Fruit fly (Drosophila melanogaster) whole organism, embryonic: ENCODE measurements around the gene CG16710.

ENCODE experiments used
- Aef1 ChIP-seq: fragments of 200-800 bp; sonication (Bioruptor generic); IDR thresholded peaks from 3 replicates; pipeline ENCODE4 v1.3.6; 2022; ENCODE audit warnings: missing biosample characterization, missing genetic modification characterization
- BEAF-32 ChIP-seq: fragments of 200-800 bp; sonication (Bioruptor generic); optimal IDR thresholded peaks from 3 replicates; lab custom pipeline; 2017; ENCODE audit warnings: missing biosample characterization, missing genetic modification characterization, mild to moderate bottlenecking, moderate library complexity, missing genetic modification reagents
- CG10147 ChIP-seq: fragments of 200-800 bp; sonication (Bioruptor generic); optimal IDR thresholded peaks from 2 replicates; lab custom pipeline; 2019; ENCODE audit warnings: missing biosample characterization, mild to moderate bottlenecking, missing genetic modification characterization, moderate library complexity
- CG1024 ChIP-seq: fragments of 200-800 bp; sonication (Bioruptor generic); IDR thresholded peaks from 2 replicates; pipeline ENCODE4 v1.3.6; 2022; ENCODE audit warnings: missing biosample characterization, missing genetic modification characterization
- CG10565 ChIP-seq: fragments of 200-800 bp; sonication (Bioruptor generic); optimal IDR thresholded peaks from 3 replicates; lab custom pipeline; 2016; ENCODE audit warnings: missing biosample characterization, mild to moderate bottlenecking, missing genetic modification characterization
- CG10959 ChIP-seq: fragments of 200-800 bp; sonication (Bioruptor generic); IDR thresholded peaks from 2 replicates; pipeline ENCODE4 v1.3.6; 2022; ENCODE audit warnings: missing biosample characterization, missing genetic modification characterization
- CG11247 ChIP-seq: fragments of 200-800 bp; sonication (Bioruptor generic); IDR thresholded peaks from 2 replicates; pipeline ENCODE4 v1.3.6; 2022; ENCODE audit warnings: missing biosample characterization, missing genetic modification characterization
- CG11504 ChIP-seq: fragments of 200-800 bp; sonication (Bioruptor generic); optimal IDR thresholded peaks from 3 replicates; lab custom pipeline; 2019; ENCODE audit warnings: missing biosample characterization, mild to moderate bottlenecking, missing genetic modification characterization, moderate library complexity
- CG12391 ChIP-seq: fragments of 200-800 bp; sonication (Bioruptor generic); optimal IDR thresholded peaks from 3 replicates; lab custom pipeline; 2018; ENCODE audit warnings: missing biosample characterization, mild to moderate bottlenecking, missing genetic modification characterization, moderate library complexity
- CG12659 ChIP-seq: fragments of 200-800 bp; sonication (Bioruptor generic); optimal IDR thresholded peaks from 3 replicates; lab custom pipeline; 2017; ENCODE audit warnings: mild to moderate bottlenecking, missing biosample characterization, missing genetic modification reagents, missing genetic modification characterization
- CG12769 ChIP-seq: fragments of 200-800 bp; sonication (Bioruptor generic); optimal IDR thresholded peaks from 2 replicates; lab custom pipeline; 2019; ENCODE audit warnings: missing biosample characterization, mild to moderate bottlenecking, missing genetic modification characterization, moderate library complexity
- CG14860 ChIP-seq: fragments of 200-800 bp; sonication (Bioruptor generic); IDR thresholded peaks from 3 replicates; pipeline ENCODE4 v1.3.6; 2022; ENCODE audit warnings: missing biosample characterization, missing genetic modification characterization; ENCODE audit not compliant: partially characterized antibody
- CG15696 ChIP-seq: fragments of 200-800 bp; sonication (Bioruptor generic); optimal IDR thresholded peaks from 2 replicates; lab custom pipeline; 2019; ENCODE audit warnings: missing biosample characterization, mild to moderate bottlenecking, missing genetic modification characterization, moderate library complexity
- CG33213 ChIP-seq: fragments of 200-800 bp; sonication (Bioruptor generic); optimal IDR thresholded peaks from 3 replicates; lab custom pipeline; 2016; ENCODE audit warnings: missing biosample characterization, missing genetic modification characterization
- CG3407 ChIP-seq: fragments of 200-800 bp; sonication (Bioruptor generic); optimal IDR thresholded peaks from 2 replicates; lab custom pipeline; 2018; ENCODE audit warnings: missing biosample characterization, mild to moderate bottlenecking, missing genetic modification characterization
- CG34376 ChIP-seq: fragments of 200-800 bp; sonication (Bioruptor generic); optimal IDR thresholded peaks from 2 replicates; lab custom pipeline; 2018; ENCODE audit warnings: missing biosample characterization, mild to moderate bottlenecking, missing genetic modification characterization
- CG4617 ChIP-seq: fragments of 200-800 bp; sonication (Bioruptor generic); optimal IDR thresholded peaks from 3 replicates; lab custom pipeline; 2016; ENCODE audit warnings: missing biosample characterization, missing genetic modification characterization, borderline replicate concordance
- CG4730 ChIP-seq: fragments of 200-800 bp; sonication (Bioruptor generic); IDR thresholded peaks from 2 replicates; pipeline ENCODE4 v1.3.6; 2022; ENCODE audit warnings: missing biosample characterization, missing genetic modification characterization
- CG4854 ChIP-seq: fragments of 200-800 bp; sonication (Bioruptor generic); optimal IDR thresholded peaks from 2 replicates; lab custom pipeline; 2016; ENCODE audit warnings: missing biosample characterization, missing genetic modification characterization, inconsistent platforms
- CG6272 ChIP-seq: fragments of 200-800 bp; sonication (Bioruptor generic); IDR thresholded peaks from 2 replicates; pipeline ENCODE4 v1.3.6; 2022; ENCODE audit warnings: missing biosample characterization, missing genetic modification characterization
- CG6765 ChIP-seq: fragments of 200-800 bp; sonication (Bioruptor generic); optimal IDR thresholded peaks from 3 replicates; lab custom pipeline; 2017; ENCODE audit warnings: missing biosample characterization, mild to moderate bottlenecking, missing genetic modification characterization
- CG7357 ChIP-seq: fragments of 200-800 bp; sonication (Bioruptor generic); IDR thresholded peaks from 3 replicates; pipeline ENCODE4 v1.3.6; 2022; ENCODE audit warnings: missing biosample characterization, missing genetic modification characterization
- CG9437 ChIP-seq: fragments of 200-800 bp; sonication (Bioruptor generic); optimal IDR thresholded peaks from 2 replicates; lab custom pipeline; 2018; ENCODE audit warnings: missing biosample characterization, mild to moderate bottlenecking, missing genetic modification characterization
- CG9876 ChIP-seq: fragments of 200-800 bp; sonication (Bioruptor generic); optimal IDR thresholded peaks from 2 replicates; lab custom pipeline; 2016; ENCODE audit warnings: missing biosample characterization, missing genetic modification characterization
- Dbx ChIP-seq: fragments of 200-800 bp; sonication (Bioruptor generic); IDR thresholded peaks from 3 replicates; pipeline ENCODE4 v1.3.6; 2022; ENCODE audit warnings: missing biosample characterization, missing genetic modification characterization
- Dip3 ChIP-seq: fragments of 200-800 bp; sonication (Bioruptor generic); optimal IDR thresholded peaks from 3 replicates; lab custom pipeline; 2016; ENCODE audit warnings: missing biosample characterization, missing genetic modification characterization
- H2.0 ChIP-seq: fragments of 200-800 bp; sonication (Bioruptor generic); IDR thresholded peaks from 2 replicates; pipeline ENCODE4 v1.3.6; 2022; ENCODE audit warnings: missing biosample characterization, missing genetic modification characterization
- Lim3 ChIP-seq: fragments of 200-800 bp; sonication (Bioruptor generic); IDR thresholded peaks from 2 replicates; pipeline ENCODE4 v1.3.6; 2022; ENCODE audit warnings: missing biosample characterization, missing genetic modification characterization
- MBD-R2 ChIP-seq: fragments of 200-800 bp; sonication (Bioruptor generic); IDR thresholded peaks from 2 replicates; pipeline ENCODE4 v1.3.6; 2022; ENCODE audit warnings: missing biosample characterization, missing genetic modification characterization
- NC2β ChIP-seq: fragments of 200-800 bp; sonication (Bioruptor generic); optimal IDR thresholded peaks from 2 replicates; lab custom pipeline; 2016; ENCODE audit warnings: missing biosample characterization, missing genetic modification characterization
- NK7.1 ChIP-seq: fragments of 200-800 bp; sonication (Bioruptor generic); optimal IDR thresholded peaks from 3 replicates; lab custom pipeline; 2016; ENCODE audit warnings: missing biosample characterization, missing genetic modification characterization
- Pdp1 ChIP-seq, 2 experiments: fragments of 200-800 bp; sonication (Bioruptor generic); optimal IDR thresholded peaks; 3 replicates each; lab custom pipeline; 2016; ENCODE audit warnings: missing biosample characterization in 2 of 2, missing genetic modification characterization in 2 of 2, mild to moderate bottlenecking in 1 of 2, moderate library complexity in 1 of 2
- Ravus ChIP-seq: fragments of 200-800 bp; sonication (Bioruptor generic); IDR thresholded peaks from 2 replicates; pipeline ENCODE4 v1.3.6; 2022; ENCODE audit warnings: missing biosample characterization, missing genetic modification characterization
- Spps ChIP-seq: fragments of 200-800 bp; sonication (Bioruptor generic); optimal IDR thresholded peaks from 2 replicates; lab custom pipeline; 2018; ENCODE audit warnings: missing biosample characterization, mild to moderate bottlenecking, missing genetic modification characterization
- br ChIP-seq: fragments of >200 bp; optimal IDR thresholded peaks from 2 replicates; lab custom pipeline; 2017
- da ChIP-seq: fragments of 200-800 bp; sonication (Bioruptor generic); optimal IDR thresholded peaks from 2 replicates; lab custom pipeline; 2016; ENCODE audit warnings: missing biosample characterization, missing genetic modification characterization
- dmrt11E ChIP-seq: fragments of 200-800 bp; sonication (Bioruptor generic); optimal IDR thresholded peaks from 3 replicates; lab custom pipeline; 2018; ENCODE audit warnings: missing biosample characterization, mild to moderate bottlenecking, missing genetic modification characterization, moderate library complexity
- ems ChIP-seq: fragments of 200-800 bp; sonication (Bioruptor generic); optimal IDR thresholded peaks from 3 replicates; lab custom pipeline; 2016; ENCODE audit warnings: missing biosample characterization, missing genetic modification characterization
- fu2 ChIP-seq: fragments of 200-800 bp; sonication (Bioruptor generic); optimal IDR thresholded peaks from 2 replicates; lab custom pipeline; 2016; ENCODE audit warnings: missing biosample characterization, missing genetic modification characterization
- grn ChIP-seq: fragments of 200-800 bp; sonication (Bioruptor generic); optimal IDR thresholded peaks from 3 replicates; lab custom pipeline; 2017; ENCODE audit warnings: missing biosample characterization, missing genetic modification characterization
- insv ChIP-seq, 2 experiments: fragments of 200-800 bp; sonication (Bioruptor generic); optimal IDR thresholded peaks; 3 replicates each; lab custom pipeline; 2016 to 2018; ENCODE audit warnings: missing biosample characterization in 2 of 2, missing genetic modification characterization in 2 of 2
- jing ChIP-seq: fragments of 200-800 bp; sonication (Bioruptor generic); optimal IDR thresholded peaks from 2 replicates; lab custom pipeline; 2018; ENCODE audit warnings: missing biosample characterization, mild to moderate bottlenecking, missing genetic modification characterization
- lola ChIP-seq, 3 experiments: fragments of >200 bp in 2 of 3; fragments of 200-800 bp in 1 of 3; sonication (Bioruptor generic) in 1 of 3; optimal IDR thresholded peaks; 2 replicates each; lab custom pipeline; 2017 to 2019; ENCODE audit warnings: missing biosample characterization in 3 of 3, missing genetic modification characterization in 3 of 3, mild to moderate bottlenecking in 1 of 3, moderate library complexity in 1 of 3
- oc ChIP-seq: fragments of 200-800 bp; sonication (Bioruptor generic); optimal IDR thresholded peaks from 2 replicates; lab custom pipeline; 2018; ENCODE audit warnings: missing biosample characterization, mild to moderate bottlenecking, missing genetic modification characterization, moderate library complexity
- org-1 ChIP-seq: fragments of 200-800 bp; sonication (Bioruptor generic); optimal IDR thresholded peaks from 2 replicates; lab custom pipeline; 2017; ENCODE audit warnings: missing biosample characterization, missing genetic modification characterization
- sd ChIP-seq: fragments of 200-800 bp; sonication (Bioruptor generic); optimal IDR thresholded peaks from 3 replicates; lab custom pipeline; 2018; ENCODE audit warnings: missing biosample characterization, mild to moderate bottlenecking, missing genetic modification characterization, moderate library complexity
- shn ChIP-seq: fragments of 200-800 bp; sonication (Bioruptor generic); optimal IDR thresholded peaks from 3 replicates; lab custom pipeline; 2016; ENCODE audit warnings: missing biosample characterization, missing genetic modification characterization
- tll ChIP-seq, 2 experiments: fragments of 200-800 bp in 1 of 2; fragments of >200 bp in 1 of 2; sonication (Bioruptor generic) in 1 of 2; optimal IDR thresholded peaks; 2 replicates each; lab custom pipeline; 2017 to 2019; ENCODE audit warnings: missing biosample characterization in 2 of 2, missing genetic modification characterization in 2 of 2, mild to moderate bottlenecking in 1 of 2, moderate library complexity in 1 of 2
- tna ChIP-seq: fragments of 200-800 bp; sonication (Bioruptor generic); IDR thresholded peaks from 2 replicates; pipeline ENCODE4 v1.3.6; 2022; ENCODE audit warnings: missing biosample characterization, missing genetic modification characterization; ENCODE audit not compliant: partially characterized antibody

CG16710 gene

DNA sequence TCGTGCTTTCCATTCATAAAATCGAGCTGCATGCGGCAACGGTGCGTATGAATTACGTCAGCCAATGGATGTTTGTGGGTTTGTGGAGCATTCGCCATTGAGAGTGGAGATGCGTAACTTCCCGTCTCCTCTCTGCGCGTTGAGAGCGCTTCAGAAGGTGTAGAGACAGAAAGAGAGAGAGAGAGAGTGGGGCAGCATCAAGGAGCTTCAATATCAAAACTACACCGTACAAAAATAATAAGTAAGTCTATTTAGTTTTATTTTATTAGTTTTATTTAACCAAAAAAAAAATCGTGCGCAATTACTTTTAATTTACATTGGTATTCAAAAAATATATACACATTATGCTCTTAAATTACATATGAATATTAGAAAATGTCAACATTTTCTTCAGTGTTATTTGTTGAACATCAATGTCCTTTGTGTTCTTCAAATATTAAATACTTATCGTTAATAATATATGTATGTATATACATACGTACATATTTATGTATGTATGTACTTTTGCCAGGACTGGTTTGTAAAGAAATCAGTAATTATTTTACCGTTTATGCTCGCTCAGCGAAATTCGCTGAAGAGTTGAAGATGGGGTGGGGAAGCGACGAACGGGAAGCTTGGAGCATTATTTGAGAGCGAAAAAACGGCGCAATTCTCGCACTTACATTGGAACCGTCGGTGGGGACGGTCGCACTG lies 40.5 kb downstream of the CG16710 start, which contains the start of gene CG10365 (continued):
- TF ChIP-seq tll (GFP tag; optimal IDR thresholded peaks at IDR 0.05; lab: Kevin White, UChicago) (no peak), Ravus (GFP tag; lab: Robert Waterston, UW) (peak; percentile 76), CG4730 (GFP tag; lab: Robert Waterston, UW) (peak; percentile 68), CG10565 (no peak), sd (tag; lab: Kevin White, UChicago) (peak; percentile 65), CG33213 (GFP tag; lab: Kevin White, UChicago) (no peak), NK7.1 (GFP tag; lab: Kevin White, UChicago) (no peak), CG14860 (no peak), da (no peak), CG4617 (peak; percentile 3), Dbx (GFP tag; lab: Robert Waterston, UW) (peak; percentile 85), CG11247 (GFP tag; lab: Robert Waterston, UW) (peak; percentile 78), org-1 (GFP tag; lab: Kevin White, UChicago) (peak; percentile 72), Dip3 (GFP tag; lab: Kevin White, UChicago) (no peak), CG11504 (tag; lab: Kevin White, UChicago) (peak; percentile 95), Aef1 (GFP tag; lab: Robert Waterston, UW) (peak; percentile 78), oc (tag; lab: Kevin White, UChicago) (peak; percentile 79), insv (GFP tag; optimal IDR thresholded peaks at IDR 0.05; lab: Kevin White, UChicago) (peak in 1 of 2 experiments; percentile 13), NC2β (GFP tag; lab: Kevin White, UChicago) (no peak), Pdp1 (GFP tag; optimal IDR thresholded peaks at IDR 0.05; lab: Kevin White, UChicago) (peak in 1 of 2 experiments; percentile 96), br (lab: Kevin White, UChicago) (no peak), tna (GFP tag; lab: Robert Waterston, UW) (no peak; the same call in 1 of the 2 replicates), CG7357 (GFP tag; lab: Robert Waterston, UW) (peak; percentile 76), CG6272 (GFP tag; lab: Robert Waterston, UW) (peak; percentile 32; the same call in 1 of the 2 replicates), ems (GFP tag; lab: Kevin White, UChicago) (no peak), fu2 (GFP tag; lab: Kevin White, UChicago) (no peak), CG10959 (no peak), CG6765 (GFP tag; lab: Kevin White, UChicago) (peak; percentile 72), CG12391 (tag; lab: Kevin White, UChicago) (peak; percentile 94), Spps (tag; lab: Kevin White, UChicago) (peak; percentile 4), CG1024 (GFP tag; lab: Robert Waterston, UW) (peak; percentile 60), jing (no peak), CG15696 (tag; lab: Kevin White, UChicago) (peak; percentile 40), CG12659 (GFP tag; lab: Kevin White, UChicago) (peak; percentile 93), CG12769 (tag; lab: Kevin White, UChicago) (peak; percentile 70), H2.0 (GFP tag; lab: Robert Waterston, UW) (peak; percentile 82), Lim3 (GFP tag; lab: Robert Waterston, UW) (no peak), CG9437 (GFP tag; lab: Kevin White, UChicago) (peak; percentile 87), BEAF-32 (GFP tag; lab: Kevin White, UChicago) (no peak), shn (GFP tag; lab: Kevin White, UChicago) (no peak), CG3407 (peak; percentile 54), lola (GFP tag; optimal IDR thresholded peaks at IDR 0.05; lab: Kevin White, UChicago) (peak in 1 of 3 experiments; percentile 39), CG9876 (no peak), dmrt11E (tag; lab: Kevin White, UChicago) (peak; percentile 26), CG34376 (GFP tag; lab: Kevin White, UChicago) (peak; percentile 22), CG10147 (GFP tag; lab: Kevin White, UChicago) (peak; percentile 94), MBD-R2 (GFP tag; lab: Robert Waterston, UW) (peak; percentile 35; the same call in 1 of the 2 replicates), CG4854 (GFP tag; lab: Kevin White, UChicago) (no peak), grn (GFP tag; lab: Kevin White, UChicago) (no peak)
